Worm (Caenorhabditis elegans) whole organism, late embryonic: ENCODE measurements around the gene trpp-1.

Experiments used
- K02D7.2 ChIP-seq: sonication (generic microtip); optimal IDR thresholded peaks from 2 replicates; lab custom pipeline; 2017; ENCODE audit warnings: mild to moderate bottlenecking, missing genetic modification characterization, missing compliant biosample characterization
- Y22D7AL.16 ChIP-seq: sonication (generic microtip); optimal IDR thresholded peaks from 2 replicates; lab custom pipeline; 2016; ENCODE audit warnings: missing genetic modification characterization, missing compliant biosample characterization
- ama-1 ChIP-seq: fragments of 150-350 bp; optimal IDR thresholded peaks from 2 replicates; lab custom pipeline; 2014
- fkh-10 ChIP-seq: fragments of 150-350 bp; optimal IDR thresholded peaks from 2 replicates; lab custom pipeline; 2014; ENCODE audit warnings: missing biosample characterization, missing genetic modification reagents, missing genetic modification characterization
- hlh-30 ChIP-seq: sonication (generic microtip); optimal IDR thresholded peaks from 2 replicates; lab custom pipeline; 2017; ENCODE audit warnings: antibody characterized with exemption, missing genetic modification characterization, missing compliant biosample characterization; ENCODE audit not compliant: insufficient read depth
- hlh-8 ChIP-seq: sonication (generic microtip); optimal IDR thresholded peaks from 2 replicates; lab custom pipeline; 2016; ENCODE audit warnings: missing genotype, missing genetic modification characterization, missing compliant biosample characterization
- lin-11 ChIP-seq: fragments of 200-800 bp; sonication (Bioruptor generic); optimal IDR thresholded peaks from 2 replicates; lab custom pipeline; 2018; ENCODE audit warnings: mild to moderate bottlenecking, missing genetic modification characterization, missing compliant biosample characterization
- pqm-1 ChIP-seq: sonication (generic microtip); optimal IDR thresholded peaks from 2 replicates; lab custom pipeline; 2016; ENCODE audit warnings: missing genetic modification characterization, missing compliant biosample characterization
- unc-55 ChIP-seq: sonication (generic microtip); optimal IDR thresholded peaks from 2 replicates; lab custom pipeline; 2017; ENCODE audit warnings: missing biosample characterization, missing genetic modification reagents, missing genetic modification characterization

ce11 chrV:211388-212168, 10.2 kb downstream of the trpp-1 start:
- no peak for TF ChIP-seq hlh-8 (tag; lab: Kevin White, UChicago)
- TF ChIP-seq K02D7.2 (tag; lab: Kevin White, UChicago): no peak
- TF ChIP-seq Y22D7AL.16 (tag; lab: Kevin White, UChicago): no peak
- TF ChIP-seq hlh-30: no peak
- no peak for TF ChIP-seq ama-1 (lab: Kevin White, UChicago)
- no peak for TF ChIP-seq pqm-1 (tag; lab: Kevin White, UChicago)
- TF ChIP-seq unc-55 (GFP tag; lab: Kevin White, UChicago): no peak
- no peak for TF ChIP-seq lin-11 (tag; lab: Kevin White, UChicago)
- TF ChIP-seq fkh-10 (GFP tag; lab: Kevin White, UChicago): no peak
